Fruit fly (Drosophila melanogaster): ENCODE results near the gene CG11885.

The CG11885 gene

DNA sequence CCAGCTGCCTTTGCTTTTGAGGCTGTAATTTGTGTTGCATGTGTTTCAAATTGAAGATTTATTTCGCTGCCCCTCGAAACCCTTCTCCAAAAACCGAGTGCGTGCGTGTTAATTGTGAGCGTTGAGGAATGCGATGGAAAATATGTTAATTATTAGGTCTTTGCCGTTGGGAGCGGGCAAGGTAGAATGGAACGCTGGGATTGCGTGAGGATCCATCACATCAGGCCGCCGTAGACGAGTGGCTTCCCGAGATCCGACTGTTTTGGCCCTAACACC lies 20.1 kb upstream of the CG11885 start:
- no peak for TF ChIP-seq woc (GFP tag; optimal IDR thresholded peaks at IDR 0.05)
- TF ChIP-seq h (GFP tag; optimal IDR thresholded peaks at IDR 0.05), result no peak
- TF ChIP-seq sage (GFP tag; optimal IDR thresholded peaks at IDR 0.05), result no peak
- TF ChIP-seq fru (GFP tag; optimal IDR thresholded peaks at IDR 0.05), result no peak
- no peak for TF ChIP-seq lola (GFP tag; optimal IDR thresholded peaks at IDR 0.05)
- no peak for TF ChIP-seq psq (GFP tag; optimal IDR thresholded peaks at IDR 0.05)
- no peak for TF ChIP-seq Rel (GFP tag; optimal IDR thresholded peaks at IDR 0.05)
- TF ChIP-seq Rel (tag; optimal IDR thresholded peaks at IDR 0.05), result no peak
- TF ChIP-seq Dif (GFP tag; optimal IDR thresholded peaks at IDR 0.05; ENCODE audit: partially characterized antibody), result no peak
- no peak for TF ChIP-seq pan (optimal IDR thresholded peaks at IDR 0.05)
- TF ChIP-seq N (GFP tag; optimal IDR thresholded peaks at IDR 0.05), result no peak
- TF ChIP-seq Jra (GFP tag; optimal IDR thresholded peaks at IDR 0.05), result no peak
- no peak for TF ChIP-seq jim (GFP tag; optimal IDR thresholded peaks at IDR 0.05)
- no peak for TF ChIP-seq CG9705 (GFP tag; optimal IDR thresholded peaks at IDR 0.05)
- no peak for TF ChIP-seq rgr (GFP tag; optimal IDR thresholded peaks at IDR 0.05)
- TF ChIP-seq CG32264 (GFP tag; optimal IDR thresholded peaks at IDR 0.05), result no peak

dm6 chr2L:440638-441454 lies 19.6 kb upstream of the CG11885 start:
- TF ChIP-seq sv (GFP tag; optimal IDR thresholded peaks at IDR 0.05) (no peak), Hnf4 (GFP tag; optimal IDR thresholded peaks at IDR 0.05) (peak; percentile 45), usp (GFP tag; optimal IDR thresholded peaks at IDR 0.05) (no peak), Abd-B (GFP tag; optimal IDR thresholded peaks at IDR 0.05) (no peak), pan (optimal IDR thresholded peaks at IDR 0.05) (no peak), tai (GFP tag; optimal IDR thresholded peaks at IDR 0.05) (no peak), ey (GFP tag; optimal IDR thresholded peaks at IDR 0.05) (peak; percentile 75), Rel (GFP tag; optimal IDR thresholded peaks at IDR 0.05) (peak; percentile 55), Rel (tag; optimal IDR thresholded peaks at IDR 0.05) (peak; percentile 36), Jra (GFP tag; optimal IDR thresholded peaks at IDR 0.05) (peak; percentile 4), dl (GFP tag; optimal IDR thresholded peaks at IDR 0.05; ENCODE audit: insufficient read depth in 1 of 2, partially characterized antibody in 2 of 2) (no peak), Hr78 (GFP tag; optimal IDR thresholded peaks at IDR 0.05) (no peak), Dif (GFP tag; optimal IDR thresholded peaks at IDR 0.05; ENCODE audit: partially characterized antibody) (no peak), Dfd (GFP tag; optimal IDR thresholded peaks at IDR 0.05) (no peak), rgr (GFP tag; optimal IDR thresholded peaks at IDR 0.05) (peak; percentile 86), Myc (optimal IDR thresholded peaks at IDR 0.05) (no peak), dsf (GFP tag; optimal IDR thresholded peaks at IDR 0.05; ENCODE audit: borderline replicate concordance) (peak; percentile 28), fru (GFP tag; optimal IDR thresholded peaks at IDR 0.05) (peak; percentile 90), Vsx2 (GFP tag; optimal IDR thresholded peaks at IDR 0.05; ENCODE audit: partially characterized antibody) (no peak), woc (GFP tag; optimal IDR thresholded peaks at IDR 0.05) (peak; percentile 72), CrebA (GFP tag; optimal IDR thresholded peaks at IDR 0.05; ENCODE audit: borderline replicate concordance) (no peak), psq (GFP tag; optimal IDR thresholded peaks at IDR 0.05) (peak; percentile 93), Mio (GFP tag; optimal IDR thresholded peaks at IDR 0.05) (no peak), brk (GFP tag; optimal IDR thresholded peaks at IDR 0.05) (peak; percentile 80), HLH106 (tag; optimal IDR thresholded peaks at IDR 0.05) (peak; percentile 91), OdsH (GFP tag; optimal IDR thresholded peaks at IDR 0.05) (peak; percentile 93), Hr83 (GFP tag; optimal IDR thresholded peaks at IDR 0.05; ENCODE audit: poor library complexity, severe bottlenecking) (peak; percentile 22), dmrt93B (GFP tag; optimal IDR thresholded peaks at IDR 0.05) (peak; percentile 83), sage (GFP tag; optimal IDR thresholded peaks at IDR 0.05) (peak; percentile 78), foxo (GFP tag; optimal IDR thresholded peaks at IDR 0.05) (peak in 1 of 2 experiments; percentile 93), h (GFP tag; optimal IDR thresholded peaks at IDR 0.05) (peak; percentile 87), CG9705 (GFP tag; optimal IDR thresholded peaks at IDR 0.05) (peak; percentile 39), Sp1 (GFP tag; optimal IDR thresholded peaks at IDR 0.05) (peak; percentile 94), br (GFP tag; optimal IDR thresholded peaks at IDR 0.05) (peak; percentile 63), CG32264 (GFP tag; optimal IDR thresholded peaks at IDR 0.05) (no peak), jim (GFP tag; optimal IDR thresholded peaks at IDR 0.05) (no peak)

Measured in whole organism, wandering third instar larva.